Fruit fly (Drosophila melanogaster) whole organism, embryonic: ENCODE results near the gene Lsd-1.

ENCODE experiments used
- ATbp ChIP-seq: fragments of 200-800 bp; sonication (Bioruptor generic); optimal IDR thresholded peaks from 2 replicates; lab custom pipeline; 2017; ENCODE audit warnings: missing biosample characterization, mild to moderate bottlenecking, missing genetic modification characterization, missing genetic modification reagents
- Ada2b ChIP-seq: fragments of 200-800 bp; sonication (Bioruptor generic); IDR thresholded peaks from 2 replicates; pipeline ENCODE4 v1.3.6; 2022; ENCODE audit warnings: missing biosample characterization, missing genetic modification characterization
- Bgb ChIP-seq: fragments of 200-800 bp; sonication (Bioruptor generic); IDR thresholded peaks from 2 replicates; pipeline ENCODE4 v1.3.6; 2022; ENCODE audit warnings: missing biosample characterization, missing genetic modification characterization; ENCODE audit not compliant: partially characterized antibody
- CG10274 ChIP-seq: fragments of 200-800 bp; sonication (Bioruptor generic); optimal IDR thresholded peaks from 3 replicates; lab custom pipeline; 2017; ENCODE audit warnings: missing biosample characterization, mild to moderate bottlenecking, missing genetic modification characterization
- CG12219 ChIP-seq: fragments of 200-800 bp; sonication (Bioruptor generic); optimal IDR thresholded peaks from 3 replicates; lab custom pipeline; 2018; ENCODE audit warnings: missing biosample characterization, mild to moderate bottlenecking, missing genetic modification characterization
- CG13624 ChIP-seq: fragments of 200-800 bp; sonication (Bioruptor generic); optimal IDR thresholded peaks from 2 replicates; lab custom pipeline; 2016; ENCODE audit warnings: missing biosample characterization, missing genetic modification characterization
- CG17829 ChIP-seq: fragments of 200-800 bp; optimal IDR thresholded peaks from 2 replicates; lab custom pipeline; 2019; ENCODE audit warnings: missing biosample characterization, mild to moderate bottlenecking, missing genetic modification characterization, moderate library complexity
- CG2120 ChIP-seq: fragments of 200-800 bp; sonication (Bioruptor generic); optimal IDR thresholded peaks from 3 replicates; lab custom pipeline; 2016; ENCODE audit warnings: missing biosample characterization, missing genetic modification characterization
- CG3065 ChIP-seq: fragments of 200-800 bp; sonication (Bioruptor generic); optimal IDR thresholded peaks from 2 replicates; lab custom pipeline; 2016; ENCODE audit warnings: missing biosample characterization, missing genetic modification characterization
- CG33213 ChIP-seq: fragments of 200-800 bp; sonication (Bioruptor generic); optimal IDR thresholded peaks from 3 replicates; lab custom pipeline; 2016; ENCODE audit warnings: missing biosample characterization, missing genetic modification characterization
- CG4328 ChIP-seq: fragments of 200-800 bp; sonication (Bioruptor generic); optimal IDR thresholded peaks from 3 replicates; lab custom pipeline; 2017; ENCODE audit warnings: missing biosample characterization, missing genetic modification reagents, missing genetic modification characterization
- CG4404 ChIP-seq: fragments of 200-800 bp; sonication (Bioruptor generic); IDR thresholded peaks from 2 replicates; pipeline ENCODE4 v1.3.6; 2022; ENCODE audit warnings: missing biosample characterization, missing genetic modification characterization
- CG4730 ChIP-seq: fragments of 200-800 bp; sonication (Bioruptor generic); IDR thresholded peaks from 2 replicates; pipeline ENCODE4 v1.3.6; 2022; ENCODE audit warnings: missing biosample characterization, missing genetic modification characterization
- CG4820 ChIP-seq: fragments of 200-800 bp; sonication (Bioruptor generic); optimal IDR thresholded peaks from 3 replicates; lab custom pipeline; 2016; ENCODE audit warnings: missing biosample characterization, missing genetic modification characterization
- CG9609 ChIP-seq: fragments of 200-800 bp; sonication (Bioruptor generic); optimal IDR thresholded peaks from 3 replicates; lab custom pipeline; 2016; ENCODE audit warnings: missing biosample characterization, missing genetic modification characterization
- Chrac-16 ChIP-seq: fragments of 200-800 bp; sonication (Bioruptor generic); optimal IDR thresholded peaks from 3 replicates; lab custom pipeline; 2016; ENCODE audit warnings: missing biosample characterization, missing genetic modification characterization
- HLHmδ ChIP-seq: fragments of 200-800 bp; sonication (Bioruptor generic); optimal IDR thresholded peaks from 2 replicates; lab custom pipeline; 2018; ENCODE audit warnings: missing biosample characterization, mild to moderate bottlenecking, missing genetic modification characterization, moderate library complexity
- Hmr ChIP-seq: fragments of 200-800 bp; sonication (Bioruptor generic); optimal IDR thresholded peaks from 3 replicates; lab custom pipeline; 2017; ENCODE audit warnings: mild to moderate bottlenecking, missing biosample characterization, missing genetic modification reagents, missing genetic modification characterization
- Lim3 ChIP-seq: fragments of 200-800 bp; sonication (Bioruptor generic); IDR thresholded peaks from 2 replicates; pipeline ENCODE4 v1.3.6; 2022; ENCODE audit warnings: missing biosample characterization, missing genetic modification characterization
- MESR4 ChIP-seq: fragments of 200-800 bp; sonication (Bioruptor generic); optimal IDR thresholded peaks from 2 replicates; lab custom pipeline; 2018; ENCODE audit warnings: missing biosample characterization, mild to moderate bottlenecking, missing genetic modification characterization, moderate library complexity
- Mrtf ChIP-seq: fragments of 200-800 bp; sonication (Bioruptor generic); IDR thresholded peaks from 3 replicates; pipeline ENCODE4 v1.3.6; 2022; ENCODE audit warnings: missing biosample characterization, missing genetic modification characterization
- Nf-YC ChIP-seq: fragments of 200-800 bp; optimal IDR thresholded peaks from 3 replicates; lab custom pipeline; 2019; ENCODE audit warnings: missing biosample characterization, mild to moderate bottlenecking, missing genetic modification characterization, moderate library complexity
- NfI ChIP-seq: fragments of 200-800 bp; sonication (Bioruptor generic); optimal IDR thresholded peaks from 3 replicates; lab custom pipeline; 2018; ENCODE audit warnings: missing biosample characterization, mild to moderate bottlenecking, missing genetic modification characterization, moderate library complexity
- Opbp ChIP-seq: fragments of 200-800 bp; sonication (Bioruptor generic); IDR thresholded peaks from 3 replicates; pipeline ENCODE4 v1.3.6; 2022; ENCODE audit warnings: missing biosample characterization, missing genetic modification characterization; ENCODE audit not compliant: partially characterized antibody
- Optix ChIP-seq: fragments of 200-800 bp; sonication (Bioruptor generic); IDR thresholded peaks from 3 replicates; pipeline ENCODE4 v1.3.6; 2022; ENCODE audit warnings: missing biosample characterization, missing genetic modification characterization
- Sry-β ChIP-seq: fragments of 200-800 bp; sonication (Bioruptor generic); optimal IDR thresholded peaks from 2 replicates; lab custom pipeline; 2018; ENCODE audit warnings: missing biosample characterization, mild to moderate bottlenecking, missing genetic modification characterization, moderate library complexity
- TFAM ChIP-seq: fragments of 200-800 bp; sonication (Bioruptor generic); optimal IDR thresholded peaks from 2 replicates; lab custom pipeline; 2017; ENCODE audit warnings: missing biosample characterization, missing genetic modification characterization, inconsistent platforms
- Vsx1 ChIP-seq: fragments of 200-800 bp; sonication (Bioruptor generic); optimal IDR thresholded peaks from 2 replicates; lab custom pipeline; 2017; ENCODE audit warnings: missing biosample characterization, mild to moderate bottlenecking, missing genetic modification characterization, missing genetic modification reagents
- YL-1 ChIP-seq: fragments of 200-800 bp; sonication (Bioruptor generic); optimal IDR thresholded peaks from 3 replicates; lab custom pipeline; 2017; ENCODE audit warnings: missing biosample characterization, mild to moderate bottlenecking, missing genetic modification characterization
- crc ChIP-seq: fragments of 200-800 bp; sonication (Bioruptor generic); optimal IDR thresholded peaks from 2 replicates; lab custom pipeline; 2016; ENCODE audit warnings: missing biosample characterization, missing genetic modification characterization
- crp ChIP-seq, 2 experiments: fragments of 200-800 bp; sonication (Bioruptor generic); optimal IDR thresholded peaks; 2 replicates in 1 of 2; 3 replicates in 1 of 2; lab custom pipeline; 2017; ENCODE audit warnings: missing biosample characterization in 2 of 2, missing genetic modification characterization in 2 of 2, mild to moderate bottlenecking in 1 of 2, moderate library complexity in 1 of 2
- dimm ChIP-seq: fragments of 200-800 bp; sonication (Bioruptor generic); IDR thresholded peaks from 2 replicates; pipeline ENCODE4 v1.3.6; 2022; ENCODE audit warnings: missing biosample characterization, missing genetic modification characterization
- dm ChIP-seq: fragments of 200-800 bp; sonication (Bioruptor generic); optimal IDR thresholded peaks from 3 replicates; lab custom pipeline; 2016; ENCODE audit warnings: missing biosample characterization, missing genetic modification characterization
- exex ChIP-seq: fragments of 200-800 bp; sonication (Bioruptor generic); optimal IDR thresholded peaks from 4 replicates; lab custom pipeline; 2018; ENCODE audit warnings: missing biosample characterization, mild to moderate bottlenecking, missing genetic modification characterization, moderate library complexity
- fd64A ChIP-seq: fragments of 200-800 bp; sonication (Bioruptor generic); optimal IDR thresholded peaks from 3 replicates; lab custom pipeline; 2018; ENCODE audit warnings: missing biosample characterization, mild to moderate bottlenecking, missing genetic modification characterization
- gcm ChIP-seq: fragments of 200-800 bp; sonication (Bioruptor generic); optimal IDR thresholded peaks from 2 replicates; lab custom pipeline; 2019; ENCODE audit warnings: missing biosample characterization, mild to moderate bottlenecking, missing genetic modification characterization, moderate library complexity
- hbn ChIP-seq: fragments of 200-800 bp; sonication (Bioruptor generic); IDR thresholded peaks from 2 replicates; pipeline ENCODE4 v1.3.6; 2022; ENCODE audit warnings: missing biosample characterization, missing genetic modification characterization; ENCODE audit not compliant: partially characterized antibody
- ind ChIP-seq: fragments of 200-800 bp; sonication (Bioruptor generic); optimal IDR thresholded peaks from 3 replicates; lab custom pipeline; 2016; ENCODE audit warnings: missing biosample characterization, missing genetic modification characterization
- lab ChIP-seq: fragments of 200-800 bp; sonication (Bioruptor generic); optimal IDR thresholded peaks from 3 replicates; lab custom pipeline; 2017; ENCODE audit warnings: missing biosample characterization, missing genetic modification characterization, mild to moderate bottlenecking, moderate library complexity, missing genetic modification reagents
- peb ChIP-seq: fragments of 200-800 bp; sonication (Bioruptor generic); IDR thresholded peaks from 2 replicates; pipeline ENCODE4 v1.3.6; 2022; ENCODE audit warnings: missing biosample characterization, missing genetic modification characterization
- pita ChIP-seq: fragments of 200-800 bp; sonication (Bioruptor generic); optimal IDR thresholded peaks from 2 replicates; lab custom pipeline; 2017; ENCODE audit warnings: missing biosample characterization, mild to moderate bottlenecking, missing genetic modification characterization
- pnt ChIP-seq: fragments of 200-800 bp; sonication (Bioruptor generic); optimal IDR thresholded peaks from 3 replicates; lab custom pipeline; 2016; ENCODE audit warnings: missing biosample characterization, missing genetic modification characterization
- ranshi ChIP-seq: fragments of 200-800 bp; sonication (Bioruptor generic); IDR thresholded peaks from 2 replicates; pipeline ENCODE4 v1.3.6; 2022; ENCODE audit warnings: missing biosample characterization, missing genetic modification characterization
- scrt ChIP-seq: fragments of 200-800 bp; sonication (Bioruptor generic); optimal IDR thresholded peaks from 2 replicates; lab custom pipeline; 2018; ENCODE audit warnings: missing biosample characterization, mild to moderate bottlenecking, missing genetic modification characterization, moderate library complexity
- shn ChIP-seq: fragments of 200-800 bp; sonication (Bioruptor generic); optimal IDR thresholded peaks from 3 replicates; lab custom pipeline; 2016; ENCODE audit warnings: missing biosample characterization, missing genetic modification characterization
- slbo ChIP-seq: fragments of 200-800 bp; sonication (Bioruptor generic); IDR thresholded peaks from 2 replicates; pipeline ENCODE4 v1.3.6; 2022; ENCODE audit warnings: missing biosample characterization, missing genetic modification characterization
- so ChIP-seq: fragments of 200-800 bp; sonication (Bioruptor generic); IDR thresholded peaks from 3 replicates; pipeline ENCODE4 v1.3.6; 2022; ENCODE audit warnings: missing biosample characterization, missing genetic modification characterization
- stwl ChIP-seq: fragments of 200-800 bp; sonication (Bioruptor generic); optimal IDR thresholded peaks from 3 replicates; lab custom pipeline; 2018; ENCODE audit warnings: missing biosample characterization, mild to moderate bottlenecking, missing genetic modification characterization, moderate library complexity
- unpg ChIP-seq: fragments of 200-800 bp; sonication (Bioruptor generic); optimal IDR thresholded peaks from 3 replicates; lab custom pipeline; 2018; ENCODE audit warnings: missing biosample characterization, mild to moderate bottlenecking, missing genetic modification characterization, moderate library complexity
- vnd ChIP-seq: fragments of 200-800 bp; sonication (Bioruptor generic); IDR thresholded peaks from 3 replicates; pipeline ENCODE4 v1.3.6; 2022; ENCODE audit warnings: missing biosample characterization, missing genetic modification characterization; ENCODE audit not compliant: partially characterized antibody

Gene Lsd-1

dm6 chr3R:23713901-23714300, 49.8 kb upstream of the Lsd-1 start (continued):
- TF ChIP-seq gcm (GFP tag; lab: Kevin White, UChicago), result peak; percentile 41
- no peak for TF ChIP-seq peb (GFP tag; lab: Robert Waterston, UW)
- no peak for TF ChIP-seq Opbp (GFP tag; lab: Robert Waterston, UW)
- TF ChIP-seq vnd, result no peak
- no peak for TF ChIP-seq Sry-β (GFP tag; lab: Kevin White, UChicago)
- no peak for TF ChIP-seq MESR4 (GFP tag; lab: Kevin White, UChicago)
- TF ChIP-seq Vsx1 (GFP tag; lab: Kevin White, UChicago), result peak; percentile 39
- peak; percentile 78 for TF ChIP-seq CG4820 (GFP tag; lab: Kevin White, UChicago)
- peak; percentile 63 for TF ChIP-seq Chrac-16 (GFP tag; lab: Kevin White, UChicago)
- peak; percentile 14 for TF ChIP-seq scrt (GFP tag; lab: Kevin White, UChicago)
- no peak for TF ChIP-seq CG10274 (GFP tag; lab: Kevin White, UChicago)
- no peak for TF ChIP-seq dm (GFP tag; lab: Kevin White, UChicago)
- peak; percentile 65 for TF ChIP-seq slbo (GFP tag; lab: Robert Waterston, UW)
- peak; percentile 34 for TF ChIP-seq pnt (GFP tag; lab: Kevin White, UChicago)
- no peak for TF ChIP-seq hbn (GFP tag; lab: Robert Waterston, UW)
- peak; percentile 57 for TF ChIP-seq Lim3 (GFP tag; lab: Robert Waterston, UW)
- no peak for TF ChIP-seq Bgb (GFP tag; lab: Robert Waterston, UW)
- TF ChIP-seq Hmr (GFP tag; lab: Kevin White, UChicago), result peak; percentile 1
- no peak for TF ChIP-seq stwl (tag; lab: Kevin White, UChicago)
- TF ChIP-seq ind (GFP tag; lab: Kevin White, UChicago), result peak; percentile 17
- TF ChIP-seq crc, result peak; percentile 2
- TF ChIP-seq CG4730 (GFP tag; lab: Robert Waterston, UW), result 0 out of 2 replicates have a peak, but pooled peaks have one; percentile 15
- no peak for TF ChIP-seq HLHmδ (GFP tag; lab: Kevin White, UChicago)
- TF ChIP-seq exex (tag; lab: Kevin White, UChicago), result no peak
- peak; percentile 56; the same call in 1 of the 3 replicates for TF ChIP-seq Mrtf (GFP tag; lab: Robert Waterston, UW)
- TF ChIP-seq TFAM (GFP tag; lab: Kevin White, UChicago), result no peak
- no peak for TF ChIP-seq crp (GFP tag; optimal IDR thresholded peaks at IDR 0.05; lab: Kevin White, UChicago)
- TF ChIP-seq CG2120 (GFP tag; lab: Kevin White, UChicago), result peak; percentile 39
- TF ChIP-seq CG17829, result peak; percentile 47
- peak; percentile 10 for TF ChIP-seq CG13624 (GFP tag; lab: Kevin White, UChicago)
- peak; percentile 45 for TF ChIP-seq NfI (GFP tag; lab: Kevin White, UChicago)
- TF ChIP-seq CG4404, result 0 out of 2 replicates have a peak, but pooled peaks have one; percentile 6
- peak; percentile 50 for TF ChIP-seq ranshi (GFP tag; lab: Robert Waterston, UW)
- no peak for TF ChIP-seq CG4328
- peak; percentile 64 for TF ChIP-seq lab (GFP tag; lab: Kevin White, UChicago)
- no peak for TF ChIP-seq Nf-YC
- TF ChIP-seq Ada2b (GFP tag; lab: Robert Waterston, UW), result no peak
- TF ChIP-seq Optix, result peak; percentile 29; the same call in 1 of the 3 replicates
- no peak for TF ChIP-seq pita (GFP tag; lab: Kevin White, UChicago)
- TF ChIP-seq dimm (GFP tag; lab: Robert Waterston, UW), result 0 out of 2 replicates have a peak, but pooled peaks have one; percentile 12
- TF ChIP-seq CG33213 (GFP tag; lab: Kevin White, UChicago), result peak; percentile 30
- peak; percentile 18 for TF ChIP-seq CG3065
- peak; percentile 57 for TF ChIP-seq CG12219 (GFP tag; lab: Kevin White, UChicago)
- no peak for TF ChIP-seq shn (GFP tag; lab: Kevin White, UChicago)
- TF ChIP-seq fd64A, result peak; percentile 5
- peak; percentile 31 for TF ChIP-seq CG9609 (GFP tag; lab: Kevin White, UChicago)
- TF ChIP-seq ATbp (GFP tag; lab: Kevin White, UChicago), result peak; percentile 59
- TF ChIP-seq YL-1, result no peak
- peak; percentile 80; the same call in 2 of the 3 replicates for TF ChIP-seq so (GFP tag; lab: Robert Waterston, UW)
- peak; percentile 82 for TF ChIP-seq unpg (GFP tag; lab: Kevin White, UChicago)
